Fruit fly (Drosophila melanogaster) whole organism, embryonic: ENCODE data around the gene hll.

Experiments used
- Aef1 ChIP-seq: fragments of 200-800 bp; sonication (Bioruptor generic); IDR thresholded peaks from 3 replicates; pipeline ENCODE4 v1.3.6; 2022; ENCODE audit warnings: missing biosample characterization, missing genetic modification characterization
- Bgb ChIP-seq: fragments of 200-800 bp; sonication (Bioruptor generic); IDR thresholded peaks from 2 replicates; pipeline ENCODE4 v1.3.6; 2022; ENCODE audit warnings: missing biosample characterization, missing genetic modification characterization; ENCODE audit not compliant: partially characterized antibody
- CG10267 ChIP-seq: fragments of 200-800 bp; sonication (Bioruptor generic); optimal IDR thresholded peaks from 2 replicates; lab custom pipeline; 2018; ENCODE audit warnings: missing biosample characterization, mild to moderate bottlenecking, missing genetic modification characterization, moderate library complexity
- CG10431 ChIP-seq: fragments of 200-800 bp; sonication (Bioruptor generic); optimal IDR thresholded peaks from 3 replicates; lab custom pipeline; 2018; ENCODE audit warnings: missing biosample characterization, mild to moderate bottlenecking, missing genetic modification characterization
- CG11695 ChIP-seq: fragments of 200-800 bp; sonication (Bioruptor generic); IDR thresholded peaks from 3 replicates; pipeline ENCODE4 v1.3.6; 2022; ENCODE audit warnings: missing biosample characterization, missing genetic modification characterization
- CG1233 ChIP-seq: fragments of 200-800 bp; sonication (Bioruptor generic); optimal IDR thresholded peaks from 4 replicates; lab custom pipeline; 2018; ENCODE audit warnings: missing biosample characterization, mild to moderate bottlenecking, missing genetic modification characterization
- CG12942 ChIP-seq: fragments of 200-800 bp; sonication (Bioruptor generic); optimal IDR thresholded peaks from 3 replicates; lab custom pipeline; 2016; ENCODE audit warnings: missing biosample characterization, missing genetic modification characterization
- CG13424 ChIP-seq: fragments of 200-800 bp; sonication (Bioruptor generic); optimal IDR thresholded peaks from 2 replicates; lab custom pipeline; 2019; ENCODE audit warnings: missing biosample characterization, mild to moderate bottlenecking, missing genetic modification characterization, moderate library complexity
- CG15601 ChIP-seq: fragments of 200-800 bp; sonication (Bioruptor generic); optimal IDR thresholded peaks from 3 replicates; lab custom pipeline; 2019; ENCODE audit warnings: missing biosample characterization, mild to moderate bottlenecking, missing genetic modification characterization, moderate library complexity
- CG15696 ChIP-seq: fragments of 200-800 bp; sonication (Bioruptor generic); optimal IDR thresholded peaks from 2 replicates; lab custom pipeline; 2019; ENCODE audit warnings: missing biosample characterization, mild to moderate bottlenecking, missing genetic modification characterization, moderate library complexity
- CG1602 ChIP-seq: fragments of 200-800 bp; sonication (Bioruptor generic); optimal IDR thresholded peaks from 3 replicates; lab custom pipeline; 2016; ENCODE audit warnings: missing biosample characterization, missing genetic modification characterization
- CG17359 ChIP-seq: fragments of 200-800 bp; sonication (Bioruptor generic); optimal IDR thresholded peaks from 3 replicates; lab custom pipeline; 2018; ENCODE audit warnings: missing biosample characterization, mild to moderate bottlenecking, missing genetic modification characterization, moderate library complexity
- CG17385 ChIP-seq: fragments of 200-800 bp; sonication (Bioruptor generic); optimal IDR thresholded peaks from 3 replicates; lab custom pipeline; 2018; ENCODE audit warnings: missing biosample characterization, mild to moderate bottlenecking, missing genetic modification characterization
- CG1832 ChIP-seq: fragments of 200-800 bp; sonication (Bioruptor generic); optimal IDR thresholded peaks from 2 replicates; lab custom pipeline; 2017; ENCODE audit warnings: missing biosample characterization, mild to moderate bottlenecking, missing genetic modification characterization, inconsistent platforms
- CG2678 ChIP-seq: fragments of 200-800 bp; sonication (Bioruptor generic); optimal IDR thresholded peaks from 3 replicates; lab custom pipeline; 2019; ENCODE audit warnings: missing biosample characterization, mild to moderate bottlenecking, missing genetic modification characterization, moderate library complexity
- CG34224 ChIP-seq: fragments of 200-800 bp; sonication (Bioruptor generic); IDR thresholded peaks from 3 replicates; pipeline ENCODE4 v1.3.6; 2022; ENCODE audit warnings: missing biosample characterization, missing genetic modification characterization; ENCODE audit not compliant: partially characterized antibody
- CG3726 ChIP-seq: fragments of 200-800 bp; sonication (Bioruptor generic); IDR thresholded peaks from 3 replicates; pipeline ENCODE4, ENCODE4 v1.3.6; 2022; ENCODE audit warnings: missing biosample characterization, missing genetic modification characterization
- CG5245 ChIP-seq: fragments of 200-800 bp; sonication (Bioruptor generic); optimal IDR thresholded peaks from 3 replicates; lab custom pipeline; 2016; ENCODE audit warnings: missing biosample characterization, missing genetic modification characterization
- CG6175 ChIP-seq: fragments of 200-800 bp; sonication (Bioruptor generic); IDR thresholded peaks from 3 replicates; pipeline ENCODE4 v1.3.6; 2022; ENCODE audit warnings: missing biosample characterization, missing genetic modification characterization
- CG6272 ChIP-seq: fragments of 200-800 bp; sonication (Bioruptor generic); IDR thresholded peaks from 2 replicates; pipeline ENCODE4 v1.3.6; 2022; ENCODE audit warnings: missing biosample characterization, missing genetic modification characterization
- CG8281 ChIP-seq: fragments of 200-800 bp; sonication (Bioruptor generic); optimal IDR thresholded peaks from 2 replicates; lab custom pipeline; 2018; ENCODE audit warnings: missing biosample characterization, mild to moderate bottlenecking, missing genetic modification characterization, moderate library complexity
- CG9437 ChIP-seq: fragments of 200-800 bp; sonication (Bioruptor generic); optimal IDR thresholded peaks from 2 replicates; lab custom pipeline; 2018; ENCODE audit warnings: missing biosample characterization, mild to moderate bottlenecking, missing genetic modification characterization
- CG9797 ChIP-seq: fragments of 200-800 bp; sonication (Bioruptor generic); optimal IDR thresholded peaks from 3 replicates; lab custom pipeline; 2018; ENCODE audit warnings: missing biosample characterization, mild to moderate bottlenecking, missing genetic modification characterization
- CHES-1-like ChIP-seq: fragments of 200-800 bp; sonication (Bioruptor generic); optimal IDR thresholded peaks from 2 replicates; lab custom pipeline; 2016; ENCODE audit warnings: missing biosample characterization, missing genetic modification characterization
- CrebB ChIP-seq: fragments of 200-800 bp; sonication (Bioruptor generic); optimal IDR thresholded peaks from 3 replicates; lab custom pipeline; 2018; ENCODE audit warnings: missing biosample characterization, mild to moderate bottlenecking, missing genetic modification characterization
- D19A ChIP-seq: fragments of 200-800 bp; optimal IDR thresholded peaks from 3 replicates; lab custom pipeline; 2019; ENCODE audit warnings: missing biosample characterization, mild to moderate bottlenecking, missing genetic modification characterization, moderate library complexity
- Dll ChIP-seq: fragments of 200-800 bp; sonication (Bioruptor generic); IDR thresholded peaks from 4 replicates; pipeline ENCODE4 v1.3.6; 2022; ENCODE audit warnings: missing biosample characterization, missing genetic modification characterization; ENCODE audit not compliant: partially characterized antibody
- E2f2 ChIP-seq: fragments of 200-800 bp; sonication (Bioruptor generic); IDR thresholded peaks from 2 replicates; pipeline ENCODE4 v1.3.6; 2022; ENCODE audit warnings: missing biosample characterization, missing genetic modification characterization
- Eip74EF ChIP-seq, 2 experiments: fragments of 200-800 bp in 1 of 2; fragments of >200 bp in 1 of 2; sonication (Bioruptor generic) in 1 of 2; optimal IDR thresholded peaks; 2 replicates each; lab custom pipeline; 2017 to 2019; ENCODE audit warnings: missing biosample characterization in 2 of 2, missing genetic modification characterization in 2 of 2, mild to moderate bottlenecking in 1 of 2, moderate library complexity in 1 of 2
- Gug ChIP-seq: fragments of 200-800 bp; sonication (Bioruptor generic); IDR thresholded peaks from 4 replicates; pipeline ENCODE4 v1.3.6; 2022; ENCODE audit warnings: missing biosample characterization, missing genetic modification characterization
- HmgZ ChIP-seq: fragments of 200-800 bp; sonication (Bioruptor generic); optimal IDR thresholded peaks from 2 replicates; lab custom pipeline; 2018; ENCODE audit warnings: missing biosample characterization, mild to moderate bottlenecking, missing genetic modification characterization
- MESR4 ChIP-seq: fragments of 200-800 bp; sonication (Bioruptor generic); optimal IDR thresholded peaks from 2 replicates; lab custom pipeline; 2018; ENCODE audit warnings: missing biosample characterization, mild to moderate bottlenecking, missing genetic modification characterization, moderate library complexity
- MTF-1 ChIP-seq: fragments of 200-800 bp; sonication (Bioruptor generic); optimal IDR thresholded peaks from 2 replicates; lab custom pipeline; 2018; ENCODE audit warnings: missing biosample characterization, mild to moderate bottlenecking, missing genetic modification characterization, borderline replicate concordance
- Mad ChIP-seq: fragments of 200-800 bp; sonication (Bioruptor generic); optimal IDR thresholded peaks from 2 replicates; lab custom pipeline; 2016; ENCODE audit warnings: missing biosample characterization, missing genetic modification characterization
- Mes4 ChIP-seq: fragments of 200-800 bp; sonication (Bioruptor generic); optimal IDR thresholded peaks from 2 replicates; lab custom pipeline; 2016; ENCODE audit warnings: missing biosample characterization, missing genetic modification characterization
- Rfx ChIP-seq: fragments of 200-800 bp; sonication (Bioruptor generic); IDR thresholded peaks from 2 replicates; pipeline ENCODE4 v1.3.6; 2022; ENCODE audit warnings: missing biosample characterization, missing genetic modification characterization
- Side ChIP-seq: fragments of 200-800 bp; sonication (Bioruptor generic); optimal IDR thresholded peaks from 2 replicates; lab custom pipeline; 2016; ENCODE audit warnings: missing biosample characterization, missing genetic modification characterization
- ap ChIP-seq: fragments of 200-800 bp; sonication (Bioruptor generic); IDR thresholded peaks from 2 replicates; pipeline ENCODE4 v1.3.6; 2022; ENCODE audit warnings: missing biosample characterization, missing genetic modification characterization
- az2 ChIP-seq: fragments of 200-800 bp; sonication (Bioruptor generic); optimal IDR thresholded peaks from 3 replicates; lab custom pipeline; 2016; ENCODE audit warnings: missing biosample characterization, missing genetic modification characterization
- cg ChIP-seq: fragments of 200-800 bp; sonication (Bioruptor generic); optimal IDR thresholded peaks from 3 replicates; lab custom pipeline; 2019; ENCODE audit warnings: missing biosample characterization, mild to moderate bottlenecking, missing genetic modification characterization, moderate library complexity
- da ChIP-seq: fragments of 200-800 bp; sonication (Bioruptor generic); optimal IDR thresholded peaks from 2 replicates; lab custom pipeline; 2016; ENCODE audit warnings: missing biosample characterization, missing genetic modification characterization
- dimm ChIP-seq: fragments of 200-800 bp; sonication (Bioruptor generic); IDR thresholded peaks from 2 replicates; pipeline ENCODE4 v1.3.6; 2022; ENCODE audit warnings: missing biosample characterization, missing genetic modification characterization
- ftz-f1 ChIP-seq: fragments of 200-800 bp; sonication (Bioruptor generic); optimal IDR thresholded peaks from 2 replicates; lab custom pipeline; 2016; ENCODE audit warnings: missing biosample characterization, missing genetic modification characterization
- run ChIP-seq: fragments of 200-800 bp; sonication (Bioruptor generic); optimal IDR thresholded peaks from 3 replicates; lab custom pipeline; 2018; ENCODE audit warnings: missing biosample characterization, mild to moderate bottlenecking, missing genetic modification characterization
- sisA ChIP-seq: fragments of 200-800 bp; sonication (Bioruptor generic); IDR thresholded peaks from 2 replicates; pipeline ENCODE4 v1.3.6; 2022; ENCODE audit warnings: missing biosample characterization, missing genetic modification characterization
- sob ChIP-seq: fragments of 200-800 bp; sonication (Bioruptor generic); IDR thresholded peaks from 2 replicates; pipeline ENCODE4 v1.3.6; 2022; ENCODE audit warnings: missing biosample characterization, missing genetic modification characterization
- tll ChIP-seq, 2 experiments: fragments of 200-800 bp in 1 of 2; fragments of >200 bp in 1 of 2; sonication (Bioruptor generic) in 1 of 2; optimal IDR thresholded peaks; 2 replicates each; lab custom pipeline; 2017 to 2019; ENCODE audit warnings: missing biosample characterization in 2 of 2, missing genetic modification characterization in 2 of 2, mild to moderate bottlenecking in 1 of 2, moderate library complexity in 1 of 2
- unc-4 ChIP-seq: fragments of 200-800 bp; sonication (Bioruptor generic); IDR thresholded peaks from 2 replicates; pipeline ENCODE4 v1.3.6; 2022; ENCODE audit warnings: missing biosample characterization, missing genetic modification characterization; ENCODE audit not compliant: partially characterized antibody
- yki ChIP-seq: fragments of >200 bp; optimal IDR thresholded peaks from 3 replicates; lab custom pipeline; 2018
- zfh1 ChIP-seq: fragments of 200-800 bp; sonication (Bioruptor generic); IDR thresholded peaks from 3 replicates; pipeline ENCODE4 v1.3.6; 2022; ENCODE audit warnings: missing biosample characterization, missing genetic modification characterization

Gene hll

DNA sequence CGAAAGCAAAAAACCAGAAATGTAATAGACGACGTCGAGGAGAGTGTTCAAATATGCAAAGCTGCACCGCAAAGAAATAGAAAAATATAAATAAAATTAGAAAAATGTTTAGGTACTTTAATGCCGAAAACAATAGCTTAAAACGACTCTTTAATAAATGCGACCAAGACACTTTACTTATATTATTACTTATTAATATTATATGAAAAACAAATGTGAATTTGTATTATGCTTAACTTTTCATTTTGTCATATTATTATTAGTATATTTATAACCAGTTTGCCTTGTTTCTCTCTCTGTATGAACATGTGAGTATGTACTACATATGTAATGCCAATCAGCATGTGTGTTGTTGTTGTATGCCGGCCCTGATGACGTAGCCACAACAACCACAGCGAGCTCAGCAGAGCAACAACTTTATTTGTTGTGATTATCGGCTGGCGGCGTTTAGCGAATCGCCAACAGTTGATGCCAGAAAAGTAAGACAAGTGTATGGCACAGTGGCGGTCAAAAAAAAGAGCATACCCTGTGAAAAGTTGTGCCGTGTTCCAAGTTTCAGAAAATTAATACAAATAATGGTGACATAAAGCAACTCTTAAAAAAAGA lies 4.6 kb upstream of the hll start (continued):
- peak; percentile 73 for TF ChIP-seq CG3726 (GFP tag; lab: Robert Waterston, UW)
- no peak for TF ChIP-seq Mad (GFP tag; lab: Kevin White, UChicago)
- peak; percentile 94 for TF ChIP-seq CG1233 (GFP tag; lab: Kevin White, UChicago)
- TF ChIP-seq tll (GFP tag; optimal IDR thresholded peaks at IDR 0.05; lab: Kevin White, UChicago): peak in 1 of 2 experiments; percentile 63
- TF ChIP-seq CG1602 (GFP tag; lab: Kevin White, UChicago): peak; percentile 86
- TF ChIP-seq CG2678 (tag; lab: Kevin White, UChicago): peak; percentile 99
- TF ChIP-seq CrebB (tag; lab: Kevin White, UChicago): peak; percentile 80
- TF ChIP-seq CG8281 (tag; lab: Kevin White, UChicago): peak; percentile 87
- peak; percentile 94 for TF ChIP-seq run (tag; lab: Kevin White, UChicago)
- no peak for TF ChIP-seq da (GFP tag; lab: Kevin White, UChicago)
- peak; percentile 75 for TF ChIP-seq CG10431 (GFP tag; lab: Kevin White, UChicago)
- peak; percentile 82 for TF ChIP-seq Gug (GFP tag; lab: Robert Waterston, UW)
- no peak for TF ChIP-seq CG1832 (GFP tag; lab: Kevin White, UChicago)
- TF ChIP-seq MESR4 (GFP tag; lab: Kevin White, UChicago): no peak
- TF ChIP-seq HmgZ: peak; percentile 53
- TF ChIP-seq CG15696 (tag; lab: Kevin White, UChicago): peak; percentile 85
- peak in 1 of 2 experiments; percentile 97 for TF ChIP-seq Eip74EF (GFP tag; optimal IDR thresholded peaks at IDR 0.05; lab: Kevin White, UChicago)
- peak; percentile 83 for TF ChIP-seq CG6272 (GFP tag; lab: Robert Waterston, UW)
- peak; percentile 68 for TF ChIP-seq cg
- peak; percentile 94 for TF ChIP-seq Rfx
- peak; percentile 88 for TF ChIP-seq CG10267 (tag; lab: Kevin White, UChicago)
- peak; percentile 31 for TF ChIP-seq CHES-1-like (GFP tag; lab: Kevin White, UChicago)
- TF ChIP-seq ap: peak; percentile 74
- peak; percentile 98 for TF ChIP-seq CG13424 (tag; lab: Kevin White, UChicago)
- peak; percentile 97 for TF ChIP-seq CG11695 (GFP tag; lab: Robert Waterston, UW)
- peak; percentile 81 for TF ChIP-seq dimm (GFP tag; lab: Robert Waterston, UW)
- peak; percentile 83 for TF ChIP-seq CG12942 (GFP tag; lab: Kevin White, UChicago)
- TF ChIP-seq az2 (GFP tag; lab: Kevin White, UChicago): peak; percentile 81
- TF ChIP-seq MTF-1 (GFP tag; lab: Kevin White, UChicago): peak; percentile 72
- TF ChIP-seq Bgb (GFP tag; lab: Robert Waterston, UW): no peak
- peak; percentile 92 for TF ChIP-seq CG17385 (GFP tag; lab: Kevin White, UChicago)
- peak; percentile 84 for TF ChIP-seq Aef1 (GFP tag; lab: Robert Waterston, UW)
- peak; percentile 69 for TF ChIP-seq E2f2 (GFP tag; lab: Robert Waterston, UW)
- no peak for TF ChIP-seq Mes4 (GFP tag; lab: Kevin White, UChicago)
- TF ChIP-seq sisA (GFP tag; lab: Robert Waterston, UW): peak; percentile 88
- no peak for TF ChIP-seq ftz-f1 (GFP tag; lab: Kevin White, UChicago)
- TF ChIP-seq CG9797: no peak
- TF ChIP-seq CG5245 (GFP tag; lab: Kevin White, UChicago): peak; percentile 52
- TF ChIP-seq D19A (tag; lab: Kevin White, UChicago): peak; percentile 89
- no peak for TF ChIP-seq CG34224
- no peak for TF ChIP-seq Dll
- no peak for TF ChIP-seq yki (lab: Kevin White, UChicago)
- peak; percentile 89 for TF ChIP-seq sob (GFP tag; lab: Robert Waterston, UW)
- peak; percentile 36; the same call in 2 of the 3 replicates for TF ChIP-seq CG6175 (GFP tag; lab: Robert Waterston, UW)
- TF ChIP-seq CG15601: peak; percentile 96
- peak; percentile 93 for TF ChIP-seq CG9437 (GFP tag; lab: Kevin White, UChicago)
- TF ChIP-seq CG17359 (tag; lab: Kevin White, UChicago): peak; percentile 96
- TF ChIP-seq zfh1 (GFP tag; lab: Robert Waterston, UW): peak; percentile 87
- TF ChIP-seq unc-4 (GFP tag; lab: Robert Waterston, UW): no peak
- TF ChIP-seq Side (GFP tag; lab: Kevin White, UChicago): no peak
